Worm (Caenorhabditis elegans): ENCODE results near the gene zyg-11.

- TF ChIP-seq Y55F3AM.14 (GFP tag; optimal IDR thresholded peaks at IDR 0.05): no peak
- TF ChIP-seq mdl-1 (tag; optimal IDR thresholded peaks at IDR 0.05): no peak
- TF ChIP-seq ceh-82 (tag; optimal IDR thresholded peaks at IDR 0.05): no peak
- TF ChIP-seq nhr-11 (tag; optimal IDR thresholded peaks at IDR 0.05): no peak
- TF ChIP-seq mab-5 (tag; optimal IDR thresholded peaks at IDR 0.05): no peak
- TF ChIP-seq unc-39 (tag; optimal IDR thresholded peaks at IDR 0.05): no peak
Measured at ce11 chrII:8027663-8028062, 10.2 kb downstream of the zyg-11 start, which contains the start of gene swsn-7.
